Fruit fly (Drosophila melanogaster): ENCODE results near the gene Bin1.

Gene Bin1

DNA sequence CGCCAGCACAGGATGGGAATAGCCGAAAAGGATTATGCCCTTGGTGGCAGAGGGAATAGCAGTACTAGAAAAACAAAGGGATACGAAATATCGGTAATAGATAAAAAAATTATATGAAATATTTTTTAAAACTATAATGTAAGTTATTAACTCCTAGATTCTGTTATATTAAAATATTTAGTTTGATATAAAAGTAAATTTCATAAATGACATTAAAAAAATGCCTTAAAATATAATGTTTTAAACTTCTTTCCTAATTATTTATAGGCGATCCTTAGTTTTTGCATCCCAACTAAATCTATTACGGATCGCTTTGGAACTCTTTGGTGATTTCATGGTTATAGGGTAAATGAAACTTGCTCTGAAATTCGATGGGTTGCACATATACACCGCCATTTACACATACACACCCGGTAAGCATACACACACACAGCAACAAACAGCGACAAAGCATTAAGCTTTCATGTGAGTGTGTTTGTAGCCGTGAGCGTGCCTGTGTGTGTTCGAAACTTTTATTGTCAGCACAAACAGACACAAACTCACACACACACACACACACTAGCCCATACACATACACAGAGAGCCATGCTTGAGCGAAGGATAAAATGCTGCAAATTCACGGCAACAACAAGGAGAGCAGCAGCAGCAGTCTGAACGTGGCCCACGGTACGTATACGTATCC lies 24.6 kb upstream of the Bin1 start (continued):
- TF ChIP-seq CG30403 (GFP tag; optimal IDR thresholded peaks at IDR 0.05) (peak; percentile 42), HHEX (GFP tag; optimal IDR thresholded peaks at IDR 0.05) (no peak), CG8290 (GFP tag; optimal IDR thresholded peaks at IDR 0.05) (no peak), CG8290 (tag; optimal IDR thresholded peaks at IDR 0.05) (peak in 1 of 2 experiments; percentile 1), CG17361 (GFP tag; IDR thresholded peaks at IDR 0.05) (peak; percentile 64; the same call in 2 of the 3 replicates), slbo (GFP tag; IDR thresholded peaks at IDR 0.05) (peak; percentile 31; the same call in 1 of the 2 replicates)

DNA sequence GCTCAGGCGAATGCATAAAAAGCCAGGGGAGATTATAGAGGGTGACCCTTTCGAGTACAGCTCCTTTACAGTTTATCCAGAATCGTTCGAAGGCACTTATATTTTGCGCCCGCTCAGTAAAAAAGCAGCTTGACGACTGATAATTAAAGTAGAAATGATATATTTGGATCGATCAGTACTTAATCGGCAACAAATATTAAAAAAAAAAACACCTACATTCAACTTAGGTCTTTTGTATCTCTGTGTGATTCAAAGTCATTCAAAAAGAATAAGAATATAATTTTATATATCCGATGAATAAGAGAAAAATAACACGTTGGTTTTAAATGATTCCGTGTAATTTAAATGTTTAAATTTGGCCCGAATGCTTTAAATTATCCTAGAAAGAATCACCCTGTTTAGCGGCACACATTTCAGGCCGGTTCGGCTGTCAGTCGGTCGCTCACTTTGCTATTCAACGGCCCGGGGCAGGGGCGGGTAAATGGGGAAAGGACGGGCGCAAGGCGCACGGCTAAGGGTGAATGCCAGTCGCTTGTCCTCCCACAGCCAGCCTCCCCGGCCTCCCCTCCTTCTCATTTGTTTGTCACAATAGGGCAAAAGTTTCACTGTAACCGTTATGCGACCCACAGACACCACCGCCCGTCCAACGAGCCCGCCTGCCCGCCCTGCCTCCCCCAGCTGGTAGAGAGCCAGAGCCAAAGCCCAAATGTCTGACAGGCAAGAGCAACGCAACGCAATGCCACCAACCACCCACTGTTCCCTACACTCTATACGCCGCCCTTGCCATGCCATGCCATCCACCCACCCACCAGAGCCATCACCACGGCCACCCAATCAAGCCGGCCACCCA lies 23.7 kb upstream of the Bin1 start:
- TF ChIP-seq vnd (GFP tag; IDR thresholded peaks at IDR 0.05; ENCODE audit: partially characterized antibody) (no peak), Deaf1 (tag; optimal IDR thresholded peaks at IDR 0.05) (no peak), unc-4 (GFP tag; IDR thresholded peaks at IDR 0.05; ENCODE audit: partially characterized antibody) (no peak), CG13296 (GFP tag; optimal IDR thresholded peaks at IDR 0.05) (peak; percentile 28), kah (GFP tag; optimal IDR thresholded peaks at IDR 0.05) (peak; percentile 28), CG11504 (tag; optimal IDR thresholded peaks at IDR 0.05) (peak; percentile 81), sens (GFP tag) (peak; percentile 88), dysf (GFP tag; IDR thresholded peaks at IDR 0.05) (peak; percentile 26; the same call in 1 of the 3 replicates), Sry-β (GFP tag; optimal IDR thresholded peaks at IDR 0.05) (no peak), twi (tag; optimal IDR thresholded peaks at IDR 0.05) (no peak), Oli (tag; optimal IDR thresholded peaks at IDR 0.05) (peak; percentile 43), Antp (GFP tag; optimal IDR thresholded peaks at IDR 0.05) (no peak), salm (tag; optimal IDR thresholded peaks at IDR 0.05) (no peak), Hr51 (GFP tag; optimal IDR thresholded peaks at IDR 0.05) (peak in 1 of 2 experiments; percentile 50), ssp (GFP tag; IDR thresholded peaks at IDR 0.05) (no peak), CG11696 (GFP tag; IDR thresholded peaks at IDR 0.05) (no peak), CG14965 (GFP tag; optimal IDR thresholded peaks at IDR 0.05; ENCODE audit: borderline replicate concordance) (no peak), sisA (GFP tag; IDR thresholded peaks at IDR 0.05) (no peak), btn (GFP tag; optimal IDR thresholded peaks at IDR 0.05) (no peak), CG33213 (GFP tag; optimal IDR thresholded peaks at IDR 0.05) (no peak), CG17359 (tag; optimal IDR thresholded peaks at IDR 0.05) (peak; percentile 47), tna (GFP tag; IDR thresholded peaks at IDR 0.05; ENCODE audit: partially characterized antibody) (no peak), CG16779 (GFP tag; IDR thresholded peaks at IDR 0.05) (0 out of 2 replicates have a peak, but pooled peaks have one; percentile 25), p53 (GFP tag; optimal IDR thresholded peaks at IDR 0.05) (no peak), otp (GFP tag; IDR thresholded peaks at IDR 0.05) (no peak), CG5180 (GFP tag; optimal IDR thresholded peaks at IDR 0.05) (peak; percentile 16), disco-r (GFP tag; optimal IDR thresholded peaks at IDR 0.05) (no peak), gcm2 (GFP tag; optimal IDR thresholded peaks at IDR 0.05) (no peak), Six4 (GFP tag; optimal IDR thresholded peaks at IDR 0.05) (peak; percentile 4), Eip74EF (GFP tag; optimal IDR thresholded peaks at IDR 0.05) (no peak), pita (GFP tag; optimal IDR thresholded peaks at IDR 0.05) (no peak), CG18476 (GFP tag; optimal IDR thresholded peaks at IDR 0.05) (peak; percentile 50), wek (GFP tag; optimal IDR thresholded peaks at IDR 0.05) (no peak), HmgZ (tag; optimal IDR thresholded peaks at IDR 0.05) (no peak), jing (GFP tag; optimal IDR thresholded peaks at IDR 0.05) (no peak), CG10979 (tag; optimal IDR thresholded peaks at IDR 0.05) (peak; percentile 72), CG3065 (GFP tag; optimal IDR thresholded peaks at IDR 0.05) (no peak), CG4730 (GFP tag; IDR thresholded peaks at IDR 0.05) (no peak), pros (GFP tag; optimal IDR thresholded peaks at IDR 0.05) (no peak), B-H2 (GFP tag; optimal IDR thresholded peaks at IDR 0.05) (no peak)
